Fruit fly (Drosophila melanogaster) whole organism, embryonic: ENCODE results near the gene Jhbp3.

ENCODE experiments used
- Awh ChIP-seq: fragments of 200-800 bp; sonication (Bioruptor generic); IDR thresholded peaks from 2 replicates; pipeline ENCODE4, ENCODE4 v1.3.6; 2022; ENCODE audit warnings: missing biosample characterization, missing genetic modification characterization
- Bdp1 ChIP-seq: fragments of 200-800 bp; sonication (Bioruptor generic); optimal IDR thresholded peaks from 3 replicates; lab custom pipeline; 2016; ENCODE audit warnings: missing biosample characterization, missing genetic modification characterization
- CG10274 ChIP-seq: fragments of 200-800 bp; sonication (Bioruptor generic); optimal IDR thresholded peaks from 3 replicates; lab custom pipeline; 2017; ENCODE audit warnings: missing biosample characterization, mild to moderate bottlenecking, missing genetic modification characterization
- CG12104 ChIP-seq: fragments of 200-800 bp; sonication (Bioruptor generic); optimal IDR thresholded peaks from 3 replicates; lab custom pipeline; 2016; ENCODE audit warnings: missing biosample characterization, missing genetic modification characterization
- CG15479 ChIP-seq: fragments of 200-800 bp; sonication (Bioruptor generic); optimal IDR thresholded peaks from 3 replicates; lab custom pipeline; 2019; ENCODE audit warnings: missing biosample characterization, mild to moderate bottlenecking, missing genetic modification characterization, moderate library complexity
- CG1603 ChIP-seq: fragments of 200-800 bp; sonication (Bioruptor generic); optimal IDR thresholded peaks from 2 replicates; lab custom pipeline; 2019; ENCODE audit warnings: missing biosample characterization, mild to moderate bottlenecking, missing genetic modification characterization, moderate library complexity
- CG17361 ChIP-seq: fragments of 200-800 bp; sonication (Bioruptor generic); IDR thresholded peaks from 3 replicates; pipeline ENCODE4 v1.3.6; 2022; ENCODE audit warnings: missing biosample characterization, missing genetic modification characterization
- CG17385 ChIP-seq: fragments of 200-800 bp; sonication (Bioruptor generic); optimal IDR thresholded peaks from 3 replicates; lab custom pipeline; 2018; ENCODE audit warnings: missing biosample characterization, mild to moderate bottlenecking, missing genetic modification characterization
- CG18599 ChIP-seq: fragments of 200-800 bp; sonication (Bioruptor generic); optimal IDR thresholded peaks from 3 replicates; lab custom pipeline; 2017; ENCODE audit warnings: missing biosample characterization, missing genetic modification characterization, mild to moderate bottlenecking, moderate library complexity, missing genetic modification reagents
- CG30403 ChIP-seq: fragments of 200-800 bp; sonication (Bioruptor generic); optimal IDR thresholded peaks from 3 replicates; lab custom pipeline; 2016; ENCODE audit warnings: missing biosample characterization, missing genetic modification characterization
- CG32772 ChIP-seq: fragments of 200-800 bp; sonication (Bioruptor generic); IDR thresholded peaks from 2 replicates; pipeline ENCODE4 v1.3.6; 2022; ENCODE audit warnings: missing biosample characterization, missing genetic modification characterization
- CG34224 ChIP-seq: fragments of 200-800 bp; sonication (Bioruptor generic); IDR thresholded peaks from 3 replicates; pipeline ENCODE4 v1.3.6; 2022; ENCODE audit warnings: missing biosample characterization, missing genetic modification characterization; ENCODE audit not compliant: partially characterized antibody
- CG4617 ChIP-seq: fragments of 200-800 bp; sonication (Bioruptor generic); optimal IDR thresholded peaks from 3 replicates; lab custom pipeline; 2016; ENCODE audit warnings: missing biosample characterization, missing genetic modification characterization, borderline replicate concordance
- CG4854 ChIP-seq: fragments of 200-800 bp; sonication (Bioruptor generic); optimal IDR thresholded peaks from 2 replicates; lab custom pipeline; 2016; ENCODE audit warnings: missing biosample characterization, missing genetic modification characterization, inconsistent platforms
- CG6854 ChIP-seq: fragments of 200-800 bp; sonication (Bioruptor generic); optimal IDR thresholded peaks from 3 replicates; lab custom pipeline; 2017; ENCODE audit warnings: missing biosample characterization, mild to moderate bottlenecking, missing genetic modification characterization
- CG8281 ChIP-seq: fragments of 200-800 bp; sonication (Bioruptor generic); optimal IDR thresholded peaks from 2 replicates; lab custom pipeline; 2018; ENCODE audit warnings: missing biosample characterization, mild to moderate bottlenecking, missing genetic modification characterization, moderate library complexity
- CG8944 ChIP-seq: fragments of 200-800 bp; sonication (Bioruptor generic); optimal IDR thresholded peaks from 3 replicates; lab custom pipeline; 2016; ENCODE audit warnings: missing biosample characterization, missing genetic modification characterization
- CG9215 ChIP-seq: fragments of 200-800 bp; sonication (Bioruptor generic); IDR thresholded peaks from 2 replicates; pipeline ENCODE4 v1.3.6; 2022; ENCODE audit warnings: missing biosample characterization, missing genetic modification characterization
- CG9932 ChIP-seq: fragments of 200-800 bp; sonication (Bioruptor generic); IDR thresholded peaks from 2 replicates; pipeline ENCODE4 v1.3.6; 2022; ENCODE audit warnings: missing biosample characterization, missing genetic modification characterization
- D19B ChIP-seq: fragments of 200-800 bp; sonication (Bioruptor generic); optimal IDR thresholded peaks from 2 replicates; lab custom pipeline; 2017; ENCODE audit warnings: missing biosample characterization, mild to moderate bottlenecking, missing genetic modification characterization
- Deaf1 ChIP-seq: fragments of 200-800 bp; optimal IDR thresholded peaks from 3 replicates; lab custom pipeline; 2019; ENCODE audit warnings: missing biosample characterization, mild to moderate bottlenecking, missing genetic modification characterization, moderate library complexity
- Dll ChIP-seq: fragments of 200-800 bp; sonication (Bioruptor generic); IDR thresholded peaks from 4 replicates; pipeline ENCODE4 v1.3.6; 2022; ENCODE audit warnings: missing biosample characterization, missing genetic modification characterization; ENCODE audit not compliant: partially characterized antibody
- Doc2 ChIP-seq: fragments of 200-800 bp; sonication (Bioruptor generic); IDR thresholded peaks from 2 replicates; pipeline ENCODE4 v1.3.6; 2022; ENCODE audit warnings: missing biosample characterization, missing genetic modification characterization
- Doc3 ChIP-seq: fragments of 200-800 bp; sonication (Bioruptor generic); IDR thresholded peaks from 3 replicates; pipeline ENCODE4 v1.3.6; 2022; ENCODE audit warnings: missing biosample characterization, missing genetic modification characterization; ENCODE audit not compliant: partially characterized antibody
- H15 ChIP-seq: fragments of 200-800 bp; sonication (Bioruptor generic); IDR thresholded peaks from 3 replicates; pipeline ENCODE4 v1.3.6; 2022; ENCODE audit warnings: missing biosample characterization, missing genetic modification characterization
- Hr51 ChIP-seq, 2 experiments: fragments of 200-800 bp; sonication (Bioruptor generic); optimal IDR thresholded peaks; 2 replicates in 1 of 2; 3 replicates in 1 of 2; lab custom pipeline; 2016 to 2018; ENCODE audit warnings: missing biosample characterization in 2 of 2, missing genetic modification characterization in 2 of 2, mild to moderate bottlenecking in 1 of 2, moderate library complexity in 1 of 2
- Hr78 ChIP-seq, 2 experiments: fragments of 200-800 bp in 1 of 2; fragments of >200 bp in 1 of 2; sonication (Bioruptor generic) in 1 of 2; optimal IDR thresholded peaks; 2 replicates each; lab custom pipeline; 2017 to 2019; ENCODE audit warnings: missing biosample characterization in 2 of 2, missing genetic modification characterization in 2 of 2, mild to moderate bottlenecking in 1 of 2, moderate library complexity in 1 of 2
- Lim3 ChIP-seq: fragments of 200-800 bp; sonication (Bioruptor generic); IDR thresholded peaks from 2 replicates; pipeline ENCODE4 v1.3.6; 2022; ENCODE audit warnings: missing biosample characterization, missing genetic modification characterization
- Med ChIP-seq: fragments of 200-800 bp; sonication (Bioruptor generic); peaks from one replicate; lab custom pipeline; 2016; ENCODE audit warnings: missing biosample characterization, missing genetic modification characterization, mild to moderate bottlenecking, inconsistent platforms, moderate library complexity
- Neu2 ChIP-seq: fragments of 200-800 bp; sonication (Bioruptor generic); optimal IDR thresholded peaks from 3 replicates; lab custom pipeline; 2016; ENCODE audit warnings: missing biosample characterization, missing genetic modification characterization, borderline replicate concordance
- Opbp ChIP-seq: fragments of 200-800 bp; sonication (Bioruptor generic); IDR thresholded peaks from 3 replicates; pipeline ENCODE4 v1.3.6; 2022; ENCODE audit warnings: missing biosample characterization, missing genetic modification characterization; ENCODE audit not compliant: partially characterized antibody
- Sox102F ChIP-seq: fragments of 200-800 bp; sonication (Bioruptor generic); optimal IDR thresholded peaks from 2 replicates; lab custom pipeline; 2018; ENCODE audit warnings: missing biosample characterization, mild to moderate bottlenecking, missing genetic modification characterization, moderate library complexity
- Trl ChIP-seq, 3 experiments: fragments of >200 bp in 2 of 3; fragments of 200-800 bp in 1 of 3; sonication (Bioruptor generic) in 1 of 3; optimal IDR thresholded peaks; 2 replicates in 1 of 3; 3 replicates in 2 of 3; lab custom pipeline; 2016 to 2017; ENCODE audit warnings: missing biosample characterization in 1 of 3, missing genetic modification characterization in 1 of 3
- abd-A ChIP-seq: fragments of 200-800 bp; sonication (Bioruptor generic); optimal IDR thresholded peaks from 3 replicates; lab custom pipeline; 2019; ENCODE audit warnings: missing biosample characterization, mild to moderate bottlenecking, missing genetic modification characterization, moderate library complexity
- bsh ChIP-seq, 2 experiments: fragments of 200-800 bp; sonication (Bioruptor generic); optimal IDR thresholded peaks; 2 replicates each; lab custom pipeline; 2017 to 2018; ENCODE audit warnings: mild to moderate bottlenecking in 2 of 2, missing biosample characterization in 2 of 2, missing genetic modification characterization in 2 of 2, moderate library complexity in 1 of 2
- btn ChIP-seq: fragments of 200-800 bp; sonication (Bioruptor generic); optimal IDR thresholded peaks from 2 replicates; lab custom pipeline; 2016; ENCODE audit warnings: missing biosample characterization, missing genetic modification characterization
- ci ChIP-seq: fragments of 200-800 bp; sonication (Bioruptor generic); IDR thresholded peaks from 3 replicates; pipeline ENCODE4 v1.3.6; 2022; ENCODE audit warnings: missing biosample characterization, missing genetic modification characterization
- croc ChIP-seq: fragments of 200-800 bp; sonication (Bioruptor generic); conservative IDR thresholded peaks from 3 replicates; pipeline ENCODE4 v1.3.6; 2022; ENCODE audit warnings: missing biosample characterization, missing genetic modification characterization
- dm ChIP-seq: fragments of 200-800 bp; sonication (Bioruptor generic); optimal IDR thresholded peaks from 3 replicates; lab custom pipeline; 2016; ENCODE audit warnings: missing biosample characterization, missing genetic modification characterization
- en ChIP-seq: fragments of 200-800 bp; sonication (Bioruptor generic); optimal IDR thresholded peaks from 2 replicates; lab custom pipeline; 2016; ENCODE audit warnings: missing biosample characterization, missing genetic modification characterization
- esg ChIP-seq: fragments of 200-800 bp; sonication (Bioruptor generic); conservative IDR thresholded peaks from 2 replicates; pipeline ENCODE4 v1.3.6; 2022; ENCODE audit warnings: missing biosample characterization, missing genetic modification characterization
- kni ChIP-seq: fragments of 200-800 bp; sonication (Bioruptor generic); optimal IDR thresholded peaks from 3 replicates; lab custom pipeline; 2017; ENCODE audit warnings: mild to moderate bottlenecking, missing biosample characterization, missing genetic modification reagents, missing genetic modification characterization
- nmo ChIP-seq: fragments of 200-800 bp; sonication (Bioruptor generic); optimal IDR thresholded peaks from 2 replicates; lab custom pipeline; 2018; ENCODE audit warnings: missing biosample characterization, mild to moderate bottlenecking, missing genetic modification characterization, moderate library complexity
- pum ChIP-seq: fragments of 200-800 bp; sonication (Bioruptor generic); optimal IDR thresholded peaks from 2 replicates; lab custom pipeline; 2016; ENCODE audit warnings: missing biosample characterization, missing genetic modification characterization
- sens ChIP-seq: fragments of 200-800 bp; sonication (Bioruptor generic); peaks from one replicate; lab custom pipeline; 2016; ENCODE audit warnings: missing biosample characterization, missing genetic modification characterization
- ttk ChIP-seq: fragments of 200-800 bp; sonication (Bioruptor generic); IDR thresholded peaks from 2 replicates; pipeline ENCODE4 v2.1.2; 2022; ENCODE audit warnings: missing biosample characterization, missing genetic modification characterization

Jhbp3 gene

DNA sequence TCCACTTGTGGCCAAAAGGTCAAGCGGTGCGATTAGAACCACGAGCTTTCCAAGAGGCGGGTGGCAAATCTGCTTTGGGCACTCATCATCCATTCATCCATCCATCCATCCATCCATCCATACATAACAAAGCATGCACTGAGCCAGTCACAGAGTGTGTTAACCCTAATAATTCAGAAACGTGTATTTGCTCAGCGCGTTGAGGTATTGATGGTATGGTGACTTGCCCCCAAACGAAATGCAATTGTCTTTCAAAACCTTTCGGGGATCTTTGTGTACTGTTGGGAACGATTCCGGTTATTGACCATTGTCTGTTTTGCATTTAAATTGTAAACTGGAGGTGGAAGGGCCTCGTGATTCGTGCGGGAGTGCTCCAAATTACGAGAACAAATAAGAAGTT is 6.9 kb upstream of the Jhbp3 start:
- TF ChIP-seq Awh (GFP tag; lab: Robert Waterston, UW) (no peak), CG32772 (GFP tag; lab: Robert Waterston, UW) (no peak), kni (peak; percentile 77), Med (GFP tag; lab: Kevin White, UChicago) (peak; percentile 65), Opbp (GFP tag; lab: Robert Waterston, UW) (0 out of 3 replicates have a peak, but pooled peaks have one; percentile 16), CG8281 (tag; lab: Kevin White, UChicago) (peak; percentile 98), Sox102F (GFP tag; lab: Kevin White, UChicago) (no peak), pum (GFP tag; lab: Kevin White, UChicago) (no peak), Hr78 (GFP tag; optimal IDR thresholded peaks at IDR 0.05; lab: Kevin White, UChicago) (peak in 1 of 2 experiments; percentile 43)

DNA sequence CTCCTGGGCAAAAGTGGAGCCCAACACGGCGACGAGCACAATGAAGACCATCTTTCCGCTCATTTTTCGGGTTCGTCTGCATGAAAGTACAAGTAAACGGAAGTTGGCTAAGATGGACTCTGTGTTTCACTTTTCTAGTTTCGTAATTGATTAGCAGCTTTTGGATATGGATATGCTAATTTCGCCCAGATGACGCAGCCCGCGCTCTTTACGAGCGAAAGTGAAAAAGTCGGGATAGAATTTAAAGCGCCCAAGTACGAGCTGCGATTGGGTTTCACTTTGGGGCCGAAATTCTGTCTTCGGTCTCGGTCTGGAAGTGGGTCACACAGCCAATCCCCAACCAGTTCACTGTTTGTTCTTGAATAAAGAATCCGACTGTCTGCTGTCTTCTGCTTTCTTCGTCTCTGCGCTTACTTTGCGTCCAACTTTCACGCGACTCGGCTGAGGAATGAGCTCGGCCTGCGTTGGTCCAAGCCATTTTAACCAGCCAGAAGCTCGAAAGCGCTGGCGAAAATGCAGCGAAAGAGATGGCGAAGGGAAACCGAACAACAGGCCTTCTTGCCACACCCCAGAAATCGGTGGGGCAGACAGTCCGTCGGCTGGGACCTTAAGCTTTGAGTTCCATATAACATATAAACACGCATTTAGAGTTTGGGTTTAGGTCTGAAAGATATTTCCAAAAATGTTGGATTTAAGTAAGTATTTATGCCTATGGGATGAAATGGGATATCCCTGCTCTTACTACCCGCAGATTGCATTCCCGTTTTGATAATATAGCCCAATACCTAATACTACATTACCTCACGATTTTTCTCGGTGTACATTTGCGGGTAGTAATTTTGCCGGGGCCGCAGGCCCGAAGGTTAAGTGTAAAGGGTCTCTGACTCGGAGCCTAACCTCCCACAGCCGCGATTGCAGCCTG is 6.1 kb upstream of the Jhbp3 start, which contains the start of gene Jhbp2:
Gene Jhbp2, minus strand, starts transcription at position 454 of the 922 bp plus-strand sequence.
- TF ChIP-seq nmo (GFP tag; lab: Kevin White, UChicago) = no peak
- peak; percentile 34 for TF ChIP-seq CG1603
- no peak for TF ChIP-seq Dll
- no peak for TF ChIP-seq CG8944 (GFP tag; lab: Kevin White, UChicago)
- TF ChIP-seq H15 (GFP tag; lab: Robert Waterston, UW) = no peak
- no peak for TF ChIP-seq CG9932 (GFP tag; lab: Robert Waterston, UW)
- TF ChIP-seq CG30403 (GFP tag; lab: Kevin White, UChicago) = no peak
- no peak for TF ChIP-seq ttk (GFP tag; lab: Robert Waterston, UW)
- no peak for TF ChIP-seq CG6854
- no peak for TF ChIP-seq CG32772 (GFP tag; lab: Robert Waterston, UW)
- no peak for TF ChIP-seq CG10274 (GFP tag; lab: Kevin White, UChicago)
- TF ChIP-seq CG17361 (GFP tag; lab: Robert Waterston, UW) = no peak
- TF ChIP-seq esg (GFP tag; lab: Robert Waterston, UW) = no peak
- no peak for TF ChIP-seq CG17385 (GFP tag; lab: Kevin White, UChicago)
- TF ChIP-seq croc (GFP tag; lab: Robert Waterston, UW) = no peak
- no peak for TF ChIP-seq CG18599
- TF ChIP-seq ci (GFP tag; lab: Robert Waterston, UW) = 0 out of 3 replicates have a peak, but pooled peaks have one; percentile 33
- no peak for TF ChIP-seq Bdp1 (GFP tag; lab: Kevin White, UChicago)
- TF ChIP-seq dm (GFP tag; lab: Kevin White, UChicago) = no peak
- TF ChIP-seq Lim3 (GFP tag; lab: Robert Waterston, UW) = no peak
- no peak for TF ChIP-seq CG12104 (GFP tag; lab: Kevin White, UChicago)
- TF ChIP-seq Doc3 (GFP tag; lab: Robert Waterston, UW) = no peak
- TF ChIP-seq CG15479 (GFP tag; lab: Kevin White, UChicago) = no peak
- no peak for TF ChIP-seq CG4854 (GFP tag; lab: Kevin White, UChicago)
- no peak for TF ChIP-seq CG34224
- no peak for TF ChIP-seq Trl (optimal IDR thresholded peaks at IDR 0.05; lab: Kevin White, UChicago)
- no peak for TF ChIP-seq Trl (GFP tag; optimal IDR thresholded peaks at IDR 0.05; lab: Kevin White, UChicago)
- TF ChIP-seq Doc2 = no peak
- TF ChIP-seq CG8281 (tag; lab: Kevin White, UChicago) = no peak
- TF ChIP-seq D19B (GFP tag; lab: Kevin White, UChicago) = no peak
- TF ChIP-seq abd-A (tag; lab: Kevin White, UChicago) = no peak
- no peak for TF ChIP-seq Neu2 (GFP tag; lab: Kevin White, UChicago)
- TF ChIP-seq sens (GFP tag; lab: Kevin White, UChicago) = peak; percentile 78
- no peak for TF ChIP-seq btn (GFP tag; lab: Kevin White, UChicago)
- no peak for TF ChIP-seq CG4617 (GFP tag; lab: Kevin White, UChicago)
- no peak for TF ChIP-seq CG9215 (GFP tag; lab: Robert Waterston, UW)
- no peak for TF ChIP-seq Hr51 (GFP tag; optimal IDR thresholded peaks at IDR 0.05; lab: Kevin White, UChicago)
- TF ChIP-seq Deaf1 (tag; lab: Kevin White, UChicago) = peak; percentile 19
- no peak for TF ChIP-seq en (GFP tag; lab: Kevin White, UChicago)
- TF ChIP-seq bsh (GFP tag; optimal IDR thresholded peaks at IDR 0.05; lab: Kevin White, UChicago) = peak in 1 of 2 experiments; percentile 28
